Worm (Caenorhabditis elegans) whole organism, late embryonic: Measurements from ENCODE around the gene K05B2.4.

ENCODE experiments used
- C08G9.2 ChIP-seq: sonication (generic microtip); optimal IDR thresholded peaks from 2 replicates; lab custom pipeline; 2016; ENCODE audit warnings: mild to moderate bottlenecking, missing genetic modification characterization, moderate library complexity, missing compliant biosample characterization
- C38D4.7 ChIP-seq: fragments of 200-800 bp; sonication (Bioruptor generic); optimal IDR thresholded peaks from 2 replicates; lab custom pipeline; 2018; ENCODE audit warnings: mild to moderate bottlenecking, missing genetic modification characterization, moderate library complexity, missing compliant biosample characterization
- F13H6.1 ChIP-seq: sonication (generic microtip); optimal IDR thresholded peaks from 2 replicates; lab custom pipeline; 2016; ENCODE audit warnings: missing genetic modification characterization, missing compliant biosample characterization
- K09A11.1 ChIP-seq: sonication (generic microtip); optimal IDR thresholded peaks from 2 replicates; lab custom pipeline; 2017; ENCODE audit warnings: antibody characterized with exemption, mild to moderate bottlenecking, missing genetic modification characterization, missing compliant biosample characterization; ENCODE audit not compliant: insufficient read depth
- T23F11.4 ChIP-seq: fragments of 200-800 bp; sonication (Bioruptor generic); optimal IDR thresholded peaks from 2 replicates; lab custom pipeline; 2018; ENCODE audit warnings: mild to moderate bottlenecking, missing genetic modification characterization, missing compliant biosample characterization
- ahr-1 ChIP-seq: sonication (generic microtip); optimal IDR thresholded peaks from 2 replicates; lab custom pipeline; 2016; ENCODE audit warnings: missing genetic modification characterization, missing compliant biosample characterization
- ama-1 ChIP-seq: fragments of 150-350 bp; optimal IDR thresholded peaks from 2 replicates; lab custom pipeline; 2014
- ceh-14 ChIP-seq: sonication (generic microtip); optimal IDR thresholded peaks from 2 replicates; lab custom pipeline; 2016; ENCODE audit warnings: missing genotype, missing genetic modification characterization, missing compliant biosample characterization
- ceh-18 ChIP-seq: sonication (generic microtip); optimal IDR thresholded peaks from 2 replicates; lab custom pipeline; 2016; ENCODE audit warnings: missing genetic modification characterization, missing compliant biosample characterization
- ceh-19 ChIP-seq: fragments of 200-800 bp; sonication (Bioruptor generic); optimal IDR thresholded peaks from 2 replicates; lab custom pipeline; 2018; ENCODE audit warnings: mild to moderate bottlenecking, missing genetic modification characterization, missing compliant biosample characterization
- ceh-2 ChIP-seq: sonication (generic microtip); optimal IDR thresholded peaks from 2 replicates; lab custom pipeline; 2016; ENCODE audit warnings: missing genotype, missing genetic modification characterization, missing compliant biosample characterization
- ceh-22 ChIP-seq: sonication (generic microtip); optimal IDR thresholded peaks from 2 replicates; lab custom pipeline; 2017; ENCODE audit warnings: missing biosample characterization, missing genetic modification characterization
- ceh-31 ChIP-seq: sonication (generic microtip); optimal IDR thresholded peaks from 2 replicates; lab custom pipeline; 2016; ENCODE audit warnings: missing genetic modification characterization, missing compliant biosample characterization
- ceh-34 ChIP-seq: sonication (generic microtip); optimal IDR thresholded peaks from 2 replicates; lab custom pipeline; 2016; ENCODE audit warnings: mild to moderate bottlenecking, missing genetic modification characterization, missing compliant biosample characterization
- ceh-45 ChIP-seq: fragments of 200-800 bp; sonication (Bioruptor generic); IDR thresholded peaks from 2 replicates; pipeline ENCODE4 v1.3.6; 2022; ENCODE audit warnings: missing genetic modification reagents, missing genetic modification characterization, missing compliant biosample characterization
- ceh-9 ChIP-seq: sonication (generic microtip); optimal IDR thresholded peaks from 2 replicates; lab custom pipeline; 2016; ENCODE audit warnings: mild to moderate bottlenecking, missing genetic modification characterization, inconsistent platforms, missing compliant biosample characterization
- che-1 ChIP-seq: sonication (generic microtip); optimal IDR thresholded peaks from 2 replicates; lab custom pipeline; 2016; ENCODE audit warnings: mild to moderate bottlenecking, missing genetic modification characterization, missing compliant biosample characterization
- dmd-4 ChIP-seq: sonication (generic microtip); optimal IDR thresholded peaks from 2 replicates; lab custom pipeline; 2016; ENCODE audit warnings: borderline replicate concordance, missing genetic modification characterization, missing compliant biosample characterization
- dve-1 ChIP-seq: sonication (generic microtip); optimal IDR thresholded peaks from 2 replicates; lab custom pipeline; 2017; ENCODE audit warnings: antibody characterized with exemption, mild to moderate bottlenecking, missing genetic modification characterization, missing compliant biosample characterization
- elt-4 ChIP-seq: sonication (generic microtip); optimal IDR thresholded peaks from 2 replicates; lab custom pipeline; 2016; ENCODE audit warnings: missing genetic modification characterization, missing compliant biosample characterization
- ets-4 ChIP-seq: sonication (generic microtip); optimal IDR thresholded peaks from 2 replicates; lab custom pipeline; 2016; ENCODE audit warnings: missing genetic modification characterization, missing compliant biosample characterization
- fax-1 ChIP-seq: sonication (generic microtip); optimal IDR thresholded peaks from 2 replicates; lab custom pipeline; 2016; ENCODE audit warnings: missing genotype, missing genetic modification characterization, missing compliant biosample characterization
- fkh-10 ChIP-seq: fragments of 150-350 bp; optimal IDR thresholded peaks from 2 replicates; lab custom pipeline; 2014; ENCODE audit warnings: missing biosample characterization, missing genetic modification reagents, missing genetic modification characterization
- fkh-6 ChIP-seq: sonication (generic microtip); optimal IDR thresholded peaks from 2 replicates; lab custom pipeline; 2016; ENCODE audit warnings: missing genetic modification characterization, missing compliant biosample characterization
- gmeb-2 ChIP-seq: sonication (generic microtip); optimal IDR thresholded peaks from 2 replicates; lab custom pipeline; 2016; ENCODE audit warnings: missing genetic modification characterization, inconsistent platforms, missing compliant biosample characterization
- hlh-15 ChIP-seq: sonication (generic microtip); optimal IDR thresholded peaks from 2 replicates; lab custom pipeline; 2016; ENCODE audit warnings: missing genetic modification characterization, missing compliant biosample characterization
- hlh-6 ChIP-seq: sonication (generic microtip); optimal IDR thresholded peaks from 2 replicates; lab custom pipeline; 2016; ENCODE audit warnings: missing genotype, missing genetic modification characterization, missing compliant biosample characterization
- lin-11 ChIP-seq: fragments of 200-800 bp; sonication (Bioruptor generic); optimal IDR thresholded peaks from 2 replicates; lab custom pipeline; 2018; ENCODE audit warnings: mild to moderate bottlenecking, missing genetic modification characterization, missing compliant biosample characterization
- mec-3 ChIP-seq: sonication (generic microtip); optimal IDR thresholded peaks from 2 replicates; lab custom pipeline; 2016; ENCODE audit warnings: borderline replicate concordance, missing genetic modification characterization, missing compliant biosample characterization
- nfya-1 ChIP-seq: sonication (generic microtip); optimal IDR thresholded peaks from 2 replicates; lab custom pipeline; 2017; ENCODE audit warnings: missing genetic modification characterization, mild to moderate bottlenecking, missing compliant biosample characterization, antibody characterized with exemption, moderate library complexity
- nhr-11 ChIP-seq: fragments of 150-350 bp; optimal IDR thresholded peaks from 2 replicates; lab custom pipeline; 2014; ENCODE audit warnings: missing biosample characterization, missing genetic modification characterization
- pha-4 ChIP-seq: fragments of 150-350 bp; optimal IDR thresholded peaks from 2 replicates; lab custom pipeline; 2018; ENCODE audit warnings: missing biosample characterization, missing genetic modification reagents, missing genetic modification characterization
- pros-1 ChIP-seq: fragments of 150-350 bp; optimal IDR thresholded peaks from 2 replicates; lab custom pipeline; 2014; ENCODE audit warnings: missing biosample characterization, missing genetic modification reagents, missing genetic modification characterization
- ref-2 ChIP-seq: sonication (generic microtip); optimal IDR thresholded peaks from 2 replicates; lab custom pipeline; 2016; ENCODE audit warnings: missing genetic modification characterization, missing compliant biosample characterization
- rnt-1 ChIP-seq: sonication (generic microtip); optimal IDR thresholded peaks from 2 replicates; lab custom pipeline; 2016; ENCODE audit warnings: missing genetic modification characterization, missing compliant biosample characterization
- sdc-2 ChIP-seq: sonication (generic microtip); optimal IDR thresholded peaks from 2 replicates; lab custom pipeline; 2016; ENCODE audit warnings: missing genotype, missing genetic modification characterization, missing compliant biosample characterization
- sox-2 ChIP-seq: fragments of 200-800 bp; sonication (Bioruptor generic); IDR thresholded peaks from 2 replicates; pipeline ENCODE4 v1.3.6; 2022; ENCODE audit warnings: missing genetic modification reagents, missing genetic modification characterization, missing compliant biosample characterization
- tbx-2 ChIP-seq: sonication (generic microtip); optimal IDR thresholded peaks from 2 replicates; lab custom pipeline; 2016; ENCODE audit warnings: missing genetic modification characterization, missing compliant biosample characterization
- tbx-7 ChIP-seq: sonication (generic microtip); optimal IDR thresholded peaks from 2 replicates; lab custom pipeline; 2016; ENCODE audit warnings: missing genotype, missing genetic modification characterization, missing compliant biosample characterization
- unc-3 ChIP-seq, 2 experiments: fragments of 200-800 bp in 1 of 2; sonication (Bioruptor generic) in 1 of 2; sonication (generic microtip) in 1 of 2; conservative IDR thresholded peaks in 1 of 2; optimal IDR thresholded peaks in 1 of 2; 2 replicates each; pipeline versions ENCODE4 v1.3.6 to Lab custom; 2016 to 2022; ENCODE audit warnings: missing compliant biosample characterization in 2 of 2, missing genetic modification characterization in 2 of 2, missing genetic modification reagents in 1 of 2
- unc-86 ChIP-seq: sonication (generic microtip); optimal IDR thresholded peaks from 2 replicates; lab custom pipeline; 2016; ENCODE audit warnings: missing genetic modification characterization, missing compliant biosample characterization
- ztf-16 ChIP-seq: sonication (generic microtip); optimal IDR thresholded peaks from 2 replicates; lab custom pipeline; 2017; ENCODE audit warnings: missing genetic modification characterization, missing compliant biosample characterization

The K05B2.4 gene

DNA sequence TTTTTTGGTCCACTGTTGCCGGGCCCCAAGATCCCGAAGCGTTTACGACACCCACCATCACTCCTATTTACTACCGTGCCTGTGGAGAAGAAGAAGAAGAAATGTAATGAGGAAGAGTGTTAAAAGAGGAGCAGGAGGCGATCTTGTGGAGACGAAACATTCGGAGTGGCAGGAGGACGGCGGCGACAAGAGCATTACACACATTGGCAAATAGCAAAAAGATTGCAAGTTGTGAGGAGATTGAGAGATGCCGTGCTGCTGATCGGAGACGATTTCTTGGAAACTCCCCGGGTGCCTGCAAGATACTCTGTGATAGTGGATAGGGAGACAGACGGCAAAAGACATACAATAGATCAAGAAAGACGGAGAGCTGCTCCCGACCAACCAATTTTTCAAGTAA, 36.5 kb upstream of the K05B2.4 start, which contains the start of gene M03F4.4 (continued):
- TF ChIP-seq ceh-31 (tag; lab: Kevin White, UChicago) = peak; percentile 13
- no peak for TF ChIP-seq ama-1
- TF ChIP-seq ceh-22 (tag; lab: Kevin White, UChicago) = no peak
- no peak for TF ChIP-seq ceh-14 (tag; lab: Kevin White, UChicago)
- no peak for TF ChIP-seq pha-4
- TF ChIP-seq hlh-6 (tag; lab: Kevin White, UChicago) = peak; percentile 10
- no peak for TF ChIP-seq ceh-45
- no peak for TF ChIP-seq ahr-1 (tag; lab: Kevin White, UChicago)
- TF ChIP-seq lin-11 (tag; lab: Kevin White, UChicago) = no peak
- no peak for TF ChIP-seq dmd-4
- no peak for TF ChIP-seq ceh-2 (tag; lab: Kevin White, UChicago)
- no peak for TF ChIP-seq T23F11.4 (GFP tag; lab: Kevin White, UChicago)
- TF ChIP-seq unc-3 (GFP tag; conservative IDR thresholded peaks at IDR 0.05; lab: Robert Waterston, UW) = no peak
- no peak for TF ChIP-seq unc-3 (tag; optimal IDR thresholded peaks at IDR 0.05; lab: Kevin White, UChicago)
- TF ChIP-seq che-1 (tag; lab: Kevin White, UChicago) = no peak
- no peak for TF ChIP-seq ets-4
- TF ChIP-seq dve-1 (tag; lab: Kevin White, UChicago) = no peak
- TF ChIP-seq ceh-9 (tag; lab: Kevin White, UChicago) = no peak
- TF ChIP-seq K09A11.1 = no peak
- peak; percentile 30 for TF ChIP-seq nfya-1 (tag; lab: Kevin White, UChicago)
- TF ChIP-seq fax-1 (tag; lab: Kevin White, UChicago) = no peak
- TF ChIP-seq gmeb-2 = no peak
- TF ChIP-seq C08G9.2 (tag; lab: Kevin White, UChicago) = peak; percentile 26
- peak; percentile 81 for TF ChIP-seq rnt-1 (tag; lab: Kevin White, UChicago)
- TF ChIP-seq elt-4 = no peak
- TF ChIP-seq nhr-11 (tag; lab: Kevin White, UChicago) = peak; percentile 24
- peak; percentile 53 for TF ChIP-seq tbx-2 (tag; lab: Kevin White, UChicago)

ce11 chrX:4947749-4948148, 27.0 kb upstream of the K05B2.4 start, which contains the start of gene tyra-3:
TSS of gene tyra-3 (plus strand) at chrX:4948049.
- TF ChIP-seq unc-86 (tag; lab: Kevin White, UChicago) (no peak), C08G9.2 (tag; lab: Kevin White, UChicago) (no peak), mec-3 (no peak), lin-11 (tag; lab: Kevin White, UChicago) (no peak), ceh-34 (no peak), ceh-2 (tag; lab: Kevin White, UChicago) (no peak), fkh-10 (no peak), ref-2 (tag; lab: Kevin White, UChicago) (no peak), sox-2 (GFP tag; lab: Robert Waterston, UW) (no peak), T23F11.4 (GFP tag; lab: Kevin White, UChicago) (no peak), ceh-19 (no peak), ceh-9 (tag; lab: Kevin White, UChicago) (no peak), sdc-2 (tag; lab: Kevin White, UChicago) (no peak), dmd-4 (no peak), ztf-16 (tag; lab: Kevin White, UChicago) (no peak)

DNA sequence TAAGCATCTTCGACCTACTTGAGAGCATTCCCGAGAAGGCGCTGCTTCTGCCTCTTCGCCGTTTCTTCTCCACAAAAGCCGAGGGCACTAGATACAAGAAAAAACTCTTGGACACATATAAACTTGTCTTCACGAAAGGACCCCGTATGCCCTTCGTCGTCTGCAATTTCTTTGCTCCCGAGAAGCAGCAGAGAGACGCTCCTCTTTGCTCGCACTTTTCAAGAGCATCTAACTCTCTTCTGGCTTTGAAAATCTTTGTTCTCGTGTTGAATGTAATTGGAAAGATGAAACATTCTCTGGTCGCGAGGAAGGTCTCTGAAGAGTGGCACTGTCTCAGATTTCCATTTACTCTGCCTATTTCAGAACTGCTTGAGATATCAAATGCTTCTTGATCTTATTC, 18.2 kb upstream of the K05B2.4 start:
- TF ChIP-seq hlh-15 (tag; lab: Kevin White, UChicago) = no peak
- no peak for TF ChIP-seq nfya-1 (tag; lab: Kevin White, UChicago)
- no peak for TF ChIP-seq K09A11.1
- no peak for TF ChIP-seq ceh-2 (tag; lab: Kevin White, UChicago)
- no peak for TF ChIP-seq F13H6.1 (tag; lab: Kevin White, UChicago)
- TF ChIP-seq ceh-22 (tag; lab: Kevin White, UChicago) = no peak
- TF ChIP-seq C08G9.2 (tag; lab: Kevin White, UChicago) = no peak
- TF ChIP-seq ztf-16 (tag; lab: Kevin White, UChicago) = no peak
- TF ChIP-seq ceh-34 = no peak
- TF ChIP-seq tbx-2 (tag; lab: Kevin White, UChicago) = no peak
- TF ChIP-seq ahr-1 (tag; lab: Kevin White, UChicago) = no peak
- no peak for TF ChIP-seq tbx-7 (tag; lab: Kevin White, UChicago)
- TF ChIP-seq fkh-6 = no peak
- TF ChIP-seq C38D4.7 = no peak
- TF ChIP-seq pros-1 (tag; lab: Kevin White, UChicago) = no peak
- TF ChIP-seq ref-2 (tag; lab: Kevin White, UChicago) = no peak
- TF ChIP-seq ceh-18 = no peak
